Worm (Caenorhabditis elegans) whole organism, L2 larva: ENCODE results near the gene C01G5.7.

ENCODE experiments used
- ama-1 ChIP-seq: fragments of 150-350 bp; optimal IDR thresholded peaks from 2 replicates; lab custom pipeline; 2018; ENCODE audit warnings: inconsistent platforms
- lin-13 ChIP-seq: fragments of 150-350 bp; optimal IDR thresholded peaks from 2 replicates; lab custom pipeline; 2014; ENCODE audit warnings: missing biosample characterization, missing genetic modification reagents, missing genetic modification characterization
- lsy-2 ChIP-seq, 2 experiments: fragments of 150-350 bp in 1 of 2; sonication (generic microtip) in 1 of 2; optimal IDR thresholded peaks; 2 replicates each; lab custom pipeline; 2014 to 2017; ENCODE audit warnings: missing biosample characterization in 2 of 2, missing genetic modification characterization in 2 of 2
- mab-5 ChIP-seq: fragments of 150-350 bp; optimal IDR thresholded peaks from 2 replicates; lab custom pipeline; 2014; ENCODE audit warnings: missing biosample characterization, missing genetic modification characterization
- unc-39 ChIP-seq: fragments of 150-350 bp; optimal IDR thresholded peaks from 2 replicates; lab custom pipeline; 2014; ENCODE audit warnings: missing biosample characterization, missing genetic modification characterization

- TF ChIP-seq lin-13 (GFP tag; lab: Kevin White, UChicago) = no peak
- no peak for TF ChIP-seq unc-39 (tag; lab: Kevin White, UChicago)
- TF ChIP-seq ama-1 (lab: Kevin White, UChicago) = no peak
- no peak for TF ChIP-seq mab-5 (tag; lab: Kevin White, UChicago)
- no peak for TF ChIP-seq lsy-2 (tag; optimal IDR thresholded peaks at IDR 0.05; lab: Kevin White, UChicago)
Measured at ce11 chrIV:6526522-6526921, 8.6 kb downstream of the C01G5.7 start.
